Worm (Caenorhabditis elegans): Measurements from ENCODE around the gene Y69A2AR.31.

Y69A2AR.31 gene

DNA sequence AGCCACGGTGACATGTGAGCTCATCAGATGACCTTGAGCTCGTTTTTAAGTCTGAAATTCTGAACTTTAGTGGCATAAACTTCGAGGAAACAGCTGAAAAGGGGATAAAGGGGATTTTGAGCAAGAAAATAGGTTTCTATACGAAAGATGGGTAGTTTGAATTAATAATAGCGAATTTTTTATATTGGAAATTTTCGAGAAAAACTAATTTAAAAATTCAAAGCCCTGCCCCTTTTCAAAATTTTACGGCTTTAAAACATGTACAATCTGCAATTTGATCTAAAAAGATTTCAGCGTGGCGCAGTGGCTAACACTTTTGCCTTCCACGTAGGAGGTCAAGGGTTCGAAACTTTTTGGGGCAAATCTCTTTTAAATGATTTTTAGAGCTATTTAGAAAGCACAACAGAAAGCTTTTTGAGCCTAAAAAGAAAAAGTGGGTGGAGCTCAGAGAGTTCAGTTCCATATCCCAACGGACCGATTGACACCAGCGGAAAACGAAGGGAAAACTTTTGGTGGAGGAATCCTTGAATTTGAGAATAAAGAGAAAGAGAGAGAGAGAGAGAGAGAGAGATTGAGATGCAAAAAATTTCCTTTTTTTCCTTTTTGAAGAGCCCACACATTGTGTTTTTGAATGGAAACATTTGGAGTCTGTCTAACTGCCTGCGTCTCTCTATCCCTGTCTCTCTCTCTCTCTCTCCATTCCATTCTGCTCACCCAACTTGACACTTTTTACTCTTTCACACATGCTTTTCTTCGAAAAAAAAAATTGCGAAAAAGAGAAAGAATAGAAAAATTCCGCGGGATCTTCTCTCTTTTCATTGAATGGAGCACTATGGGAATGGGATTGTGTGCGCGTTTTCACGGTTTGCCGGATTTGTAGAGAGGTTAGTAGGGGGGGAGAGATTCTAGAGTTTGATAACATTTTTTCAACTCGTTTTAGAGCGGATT lies at the start of gene Y69A2AR.31 (continued):
- TF ChIP-seq pha-4 (GFP tag; IDR thresholded peaks at IDR 0.05) (peak; percentile 79; the same call in 1 of the 2 replicates), pha-4 (tag; optimal IDR thresholded peaks at IDR 0.05) (no peak), cey-2 (tag; optimal IDR thresholded peaks at IDR 0.05; ENCODE audit: borderline replicate concordance, insufficient read depth) (no peak), nhr-25 (tag; optimal IDR thresholded peaks at IDR 0.05; ENCODE audit: borderline replicate concordance, insufficient read depth) (no peak), nhr-6 (tag; optimal IDR thresholded peaks at IDR 0.05) (no peak), dmd-8 (GFP tag; IDR thresholded peaks at IDR 0.05) (peak; percentile 76), lin-38 (GFP tag; IDR thresholded peaks at IDR 0.05) (peak; percentile 74), nhr-76 (tag; optimal IDR thresholded peaks at IDR 0.05) (no peak), egl-27 (tag; optimal IDR thresholded peaks at IDR 0.05) (no peak), ZK546.5 (tag; optimal IDR thresholded peaks at IDR 0.05) (no peak), zfp-2 (tag; optimal IDR thresholded peaks at IDR 0.05) (no peak), lin-15B (tag; optimal IDR thresholded peaks at IDR 0.05) (no peak), dve-1 (tag; optimal IDR thresholded peaks at IDR 0.05; ENCODE audit: insufficient read depth) (no peak), T26A8.4 (GFP tag; IDR thresholded peaks at IDR 0.05) (no peak), mxl-3 (GFP tag; optimal IDR thresholded peaks at IDR 0.05) (no peak), aha-1 (tag) (peak; percentile 95), tag-97 (GFP tag; IDR thresholded peaks at IDR 0.05) (no peak), ceh-28 (tag; optimal IDR thresholded peaks at IDR 0.05) (no peak), skn-1 (tag; optimal IDR thresholded peaks at IDR 0.05) (no peak), lin-1 (GFP tag; IDR thresholded peaks at IDR 0.05) (no peak), F26F4.8 (GFP tag; conservative IDR thresholded peaks at IDR 0.05) (peak; percentile 76), daf-8 (GFP tag; IDR thresholded peaks at IDR 0.05) (0 out of 2 replicates have a peak, but pooled peaks have one; percentile 38), gei-8 (GFP tag; optimal IDR thresholded peaks at IDR 0.05) (no peak), nhr-10 (tag; optimal IDR thresholded peaks at IDR 0.05) (no peak), duxl-1 (tag; optimal IDR thresholded peaks at IDR 0.05; ENCODE audit: poor library complexity) (peak; percentile 43), ceh-32 (tag; optimal IDR thresholded peaks at IDR 0.05; ENCODE audit: poor library complexity) (no peak), vab-7 (GFP tag; IDR thresholded peaks at IDR 0.05) (peak; percentile 67; the same call in 1 of the 2 replicates), snpc-1.2 (GFP tag; IDR thresholded peaks at IDR 0.05) (peak; percentile 63), snpc-4 (tag; optimal IDR thresholded peaks at IDR 0.05) (no peak), F10B5.3 (tag; optimal IDR thresholded peaks at IDR 0.05) (no peak)

ce11 chrIV:2712935-2713334 lies 49.1 kb upstream of the Y69A2AR.31 start, which contains the start of gene Y94H6A.12:
Gene Y94H6A.12 (minus strand): TSS chrIV:2713035.
- no peak for TF ChIP-seq T26A8.4 (GFP tag; IDR thresholded peaks at IDR 0.05)
- no peak for TF ChIP-seq F10B5.3 (tag; optimal IDR thresholded peaks at IDR 0.05)
- peak; percentile 33 for TF ChIP-seq ceh-28 (tag; optimal IDR thresholded peaks at IDR 0.05)

ce11 chrIV:2711122-2711669 lies 47.4 kb upstream of the Y69A2AR.31 start:
- TF ChIP-seq daf-16 (GFP tag; optimal IDR thresholded peaks at IDR 0.05), result no peak
- peak; percentile 70 for TF ChIP-seq daf-16 (tag; optimal IDR thresholded peaks at IDR 0.05)
- TF ChIP-seq spr-3 (GFP tag; optimal IDR thresholded peaks at IDR 0.05), result no peak
- TF ChIP-seq mes-2 (tag; optimal IDR thresholded peaks at IDR 0.05; ENCODE audit: poor library complexity, severe bottlenecking), result peak; percentile 40
- TF ChIP-seq gei-8 (GFP tag; optimal IDR thresholded peaks at IDR 0.05), result no peak
- peak; percentile 48 for TF ChIP-seq T20F7.1 (GFP tag; optimal IDR thresholded peaks at IDR 0.05)
- TF ChIP-seq hlh-11 (tag; optimal IDR thresholded peaks at IDR 0.05), result peak; percentile 31
- TF ChIP-seq aha-1 (tag), result no peak
- peak; percentile 29 for TF ChIP-seq hlh-30 (tag; optimal IDR thresholded peaks at IDR 0.05; ENCODE audit: insufficient read depth)
- peak; percentile 4 for TF ChIP-seq nhr-77 (tag; optimal IDR thresholded peaks at IDR 0.05)
- peak; percentile 77 for TF ChIP-seq lin-13 (GFP tag; optimal IDR thresholded peaks at IDR 0.05)
- 0 out of 2 replicates have a peak, but pooled peaks have one; percentile 20 for TF ChIP-seq T26A8.4 (GFP tag; IDR thresholded peaks at IDR 0.05)
- peak; percentile 85 for TF ChIP-seq lin-38 (GFP tag; IDR thresholded peaks at IDR 0.05)
- TF ChIP-seq dve-1 (tag; optimal IDR thresholded peaks at IDR 0.05; ENCODE audit: insufficient read depth), result peak; percentile 92
- no peak for TF ChIP-seq nhr-42 (GFP tag; IDR thresholded peaks at IDR 0.05)
- TF ChIP-seq mep-1 (tag; optimal IDR thresholded peaks at IDR 0.05), result peak; percentile 61
- peak; percentile 71 for TF ChIP-seq zip-2 (tag; optimal IDR thresholded peaks at IDR 0.05)
- 0 out of 2 replicates have a peak, but pooled peaks have one; percentile 6 for TF ChIP-seq arid-1 (GFP tag; conservative IDR thresholded peaks at IDR 0.05)
- TF ChIP-seq lsy-2 (tag; optimal IDR thresholded peaks at IDR 0.05), result peak in 1 of 2 experiments; percentile 40
- TF ChIP-seq mdt-29 (GFP tag; IDR thresholded peaks at IDR 0.05), result peak; percentile 46; the same call in 1 of the 2 replicates

Data from whole organism, L4 larva.